ENCODE assay signal across 5 fruit fly cellular contexts in the genomic region with DNA sequence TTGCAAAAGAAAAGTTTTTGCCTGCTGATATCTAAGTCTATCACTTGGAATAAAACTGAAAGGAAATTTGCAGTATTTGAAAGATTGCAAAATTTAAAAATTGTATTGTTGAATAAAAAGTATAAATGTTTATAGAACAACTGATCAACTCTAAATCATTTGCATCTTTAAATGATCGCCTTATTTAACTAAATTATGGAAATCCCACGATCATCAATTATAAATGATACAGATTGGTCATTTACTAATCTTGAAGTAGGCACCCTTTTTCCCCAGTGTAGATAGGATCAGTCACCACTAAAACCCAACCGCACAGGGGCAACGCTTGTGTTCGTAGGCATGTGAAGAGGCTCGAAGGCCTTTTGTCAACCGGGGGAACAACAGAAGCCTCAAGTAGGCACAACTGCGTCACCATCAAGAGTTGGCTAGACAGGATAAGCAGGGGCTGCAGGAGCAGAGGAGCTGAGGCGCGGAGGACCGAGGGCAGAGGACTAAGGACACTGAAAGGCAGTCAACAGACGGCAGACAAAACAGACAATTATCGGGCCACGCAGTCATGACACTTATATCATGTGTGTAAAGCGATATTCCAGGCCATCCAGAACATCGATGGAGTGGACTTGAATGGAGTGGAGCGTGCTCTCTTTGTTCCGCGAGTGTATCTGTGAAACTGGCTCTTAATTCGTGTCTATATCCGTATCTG.
TF ChIP-seq lines count a peak whose summit lies in the region.

No protein-coding gene starts in this region.

- no peak for TF ChIP-seq CTCF in whole organism, embryonic (GFP tag; optimal IDR thresholded peaks at IDR 0.05; lab: Kevin White, UChicago)

TF ChIP-seq in whole organism, 6 proteins besides CTCF, POLR2A, EP300 and RAD21:
- no peak for TF ChIP-seq EcR (GFP tag; optimal IDR thresholded peaks at IDR 0.05; lab: Kevin White, UChicago)
- peak; percentile 26 for TF ChIP-seq pan (optimal IDR thresholded peaks at IDR 0.05; lab: Kevin White, UChicago)

TF ChIP-seq in whole organism, embryonic, 481 proteins besides CTCF, POLR2A, EP300 and RAD21 (continues in another document):
- no peak for TF ChIP-seq CG30020 (tag; optimal IDR thresholded peaks at IDR 0.05; lab: Kevin White, UChicago)
- peak; percentile 37 for TF ChIP-seq D19A (tag; optimal IDR thresholded peaks at IDR 0.05; lab: Kevin White, UChicago)
- peak; percentile 86 for TF ChIP-seq CG9727 (GFP tag; optimal IDR thresholded peaks at IDR 0.05; lab: Kevin White, UChicago)
- TF ChIP-seq CG4820 (GFP tag; optimal IDR thresholded peaks at IDR 0.05; lab: Kevin White, UChicago) = peak; percentile 19
- TF ChIP-seq Mes4 (GFP tag; optimal IDR thresholded peaks at IDR 0.05; lab: Kevin White, UChicago) = no peak
- peak; percentile 29; the same call in 1 of the 3 replicates for TF ChIP-seq CG6791 (GFP tag; IDR thresholded peaks at IDR 0.05; lab: Robert Waterston, UW; ENCODE audit: partially characterized antibody)
- no peak for TF ChIP-seq ro (GFP tag; IDR thresholded peaks at IDR 0.05; lab: Robert Waterston, UW)
- TF ChIP-seq cato (GFP tag; optimal IDR thresholded peaks at IDR 0.05; lab: Kevin White, UChicago; ENCODE audit: borderline replicate concordance) = peak; percentile 2
- TF ChIP-seq tin (GFP tag; optimal IDR thresholded peaks at IDR 0.05; lab: Kevin White, UChicago) = peak; percentile 25
- TF ChIP-seq odd (GFP tag; optimal IDR thresholded peaks at IDR 0.05; lab: Kevin White, UChicago) = no peak
- TF ChIP-seq CG17829 (tag; optimal IDR thresholded peaks at IDR 0.05; lab: Kevin White, UChicago) = peak; percentile 70
- TF ChIP-seq CG10209 (GFP tag; optimal IDR thresholded peaks at IDR 0.05; lab: Kevin White, UChicago) = peak; percentile 48
- peak; percentile 32; the same call in 1 of the 2 replicates for TF ChIP-seq nerfin-2 (GFP tag; IDR thresholded peaks at IDR 0.05; lab: Robert Waterston, UW; ENCODE audit: partially characterized antibody)
- TF ChIP-seq sens (GFP tag; lab: Kevin White, UChicago) = peak; percentile 86
- TF ChIP-seq Blimp-1 (GFP tag; optimal IDR thresholded peaks at IDR 0.05; lab: Kevin White, UChicago) = peak; percentile 26
- TF ChIP-seq grau (tag; optimal IDR thresholded peaks at IDR 0.05; lab: Kevin White, UChicago) = peak; percentile 45
- TF ChIP-seq twi (tag; optimal IDR thresholded peaks at IDR 0.05; lab: Kevin White, UChicago) = peak; percentile 10
- peak; percentile 8 for TF ChIP-seq CG1602 (GFP tag; optimal IDR thresholded peaks at IDR 0.05; lab: Kevin White, UChicago)
- TF ChIP-seq ara (GFP tag; IDR thresholded peaks at IDR 0.05; lab: Robert Waterston, UW) = peak; percentile 41; the same call in 1 of the 2 replicates

TF ChIP-seq in whole organism, prepupa, 60 proteins besides CTCF, POLR2A, EP300 and RAD21 (continues in another document):
- TF ChIP-seq Sox15 (GFP tag; optimal IDR thresholded peaks at IDR 0.05; lab: Kevin White, UChicago) (no peak), CG3032 (tag; optimal IDR thresholded peaks at IDR 0.05; lab: Kevin White, UChicago) (peak; percentile 61), Ets21C (GFP tag; optimal IDR thresholded peaks at IDR 0.05; lab: Kevin White, UChicago) (no peak), CG15336 (GFP tag; IDR thresholded peaks at IDR 0.05; lab: Robert Waterston, UW) (no peak), Hr39 (GFP tag; optimal IDR thresholded peaks at IDR 0.05; lab: Kevin White, UChicago) (no peak), CG31627 (GFP tag; optimal IDR thresholded peaks at IDR 0.05; lab: Kevin White, UChicago) (peak; percentile 12), CG8119 (GFP tag; IDR thresholded peaks at IDR 0.05; lab: Robert Waterston, UW) (no peak), eg (GFP tag; IDR thresholded peaks at IDR 0.05; lab: Robert Waterston, UW) (no peak), Ets96B (tag; optimal IDR thresholded peaks at IDR 0.05; lab: Kevin White, UChicago) (peak; percentile 45), CG11762 (GFP tag; optimal IDR thresholded peaks at IDR 0.05; lab: Kevin White, UChicago; ENCODE audit: insufficient read depth) (no peak), Eip75B (GFP tag; optimal IDR thresholded peaks at IDR 0.05; lab: Kevin White, UChicago) (no peak), CG6276 (GFP tag; optimal IDR thresholded peaks at IDR 0.05; lab: Kevin White, UChicago) (no peak), fd85E (GFP tag; optimal IDR thresholded peaks at IDR 0.05; lab: Kevin White, UChicago) (no peak), CG10669 (GFP tag; optimal IDR thresholded peaks at IDR 0.05; lab: Kevin White, UChicago) (peak; percentile 69), net (GFP tag; optimal IDR thresholded peaks at IDR 0.05; lab: Kevin White, UChicago) (no peak), CG7368 (GFP tag; optimal IDR thresholded peaks at IDR 0.05; lab: Kevin White, UChicago) (peak; percentile 11), Lpt (GFP tag; optimal IDR thresholded peaks at IDR 0.05; lab: Kevin White, UChicago) (no peak), spab (GFP tag; optimal IDR thresholded peaks at IDR 0.05; lab: Kevin White, UChicago) (peak; percentile 54), CG9139 (GFP tag; optimal IDR thresholded peaks at IDR 0.05; lab: Kevin White, UChicago) (no peak), CG6854 (GFP tag; optimal IDR thresholded peaks at IDR 0.05; lab: Kevin White, UChicago) (no peak), vri (GFP tag; optimal IDR thresholded peaks at IDR 0.05; lab: Kevin White, UChicago) (no peak)

TF ChIP-seq in whole organism, pupa, 21 proteins besides CTCF, POLR2A, EP300 and RAD21:
- TF ChIP-seq CG8301 (tag; optimal IDR thresholded peaks at IDR 0.05; lab: Kevin White, UChicago) (peak; percentile 4), EcR (GFP tag; optimal IDR thresholded peaks at IDR 0.05; lab: Kevin White, UChicago) (peak; percentile 52), fd96Ca (GFP tag; IDR thresholded peaks at IDR 0.05; lab: Robert Waterston, UW) (no peak), Snoo (tag; optimal IDR thresholded peaks at IDR 0.05; lab: Kevin White, UChicago) (no peak), CG8159 (tag; optimal IDR thresholded peaks at IDR 0.05; lab: Kevin White, UChicago) (peak; percentile 68), rn (GFP tag; IDR thresholded peaks at IDR 0.05; lab: Robert Waterston, UW) (no peak), CG17806 (tag; optimal IDR thresholded peaks at IDR 0.05; lab: Kevin White, UChicago) (peak; percentile 59), CG13204 (GFP tag; optimal IDR thresholded peaks at IDR 0.05; lab: Kevin White, UChicago) (no peak), Pif1A (GFP tag; optimal IDR thresholded peaks at IDR 0.05; lab: Kevin White, UChicago) (peak; percentile 38), Ets98B (GFP tag; IDR thresholded peaks at IDR 0.05; lab: Robert Waterston, UW) (no peak), gl (tag; optimal IDR thresholded peaks at IDR 0.05; lab: Kevin White, UChicago) (no peak), CG15710 (tag; optimal IDR thresholded peaks at IDR 0.05; lab: Kevin White, UChicago) (peak; percentile 68), CG4496 (GFP tag; IDR thresholded peaks at IDR 0.05; lab: Robert Waterston, UW) (0 out of 3 replicates have a peak, but pooled peaks have one; percentile 11), CG9948 (tag; optimal IDR thresholded peaks at IDR 0.05; lab: Kevin White, UChicago) (peak; percentile 51), CG34367 (tag; optimal IDR thresholded peaks at IDR 0.05; lab: Kevin White, UChicago) (peak; percentile 40), CG12605 (GFP tag; IDR thresholded peaks at IDR 0.05; lab: Robert Waterston, UW) (no peak), Pif1B (GFP tag; optimal IDR thresholded peaks at IDR 0.05; lab: Kevin White, UChicago) (peak; percentile 17), D1 (tag; optimal IDR thresholded peaks at IDR 0.05; lab: Kevin White, UChicago) (peak; percentile 40), CG14655 (GFP tag; optimal IDR thresholded peaks at IDR 0.05; lab: Kevin White, UChicago) (peak; percentile 49)

TF ChIP-seq in whole organism, wandering third instar larva, 38 proteins besides CTCF, POLR2A, EP300 and RAD21:
- TF ChIP-seq rgr (GFP tag; optimal IDR thresholded peaks at IDR 0.05; lab: Kevin White, UChicago) (peak; percentile 15), CG32264 (GFP tag; optimal IDR thresholded peaks at IDR 0.05; lab: Kevin White, UChicago) (no peak), sv (GFP tag; optimal IDR thresholded peaks at IDR 0.05; lab: Kevin White, UChicago) (peak; percentile 14), foxo (GFP tag; optimal IDR thresholded peaks at IDR 0.05; lab: Kevin White, UChicago) (peak in 1 of 2 experiments; percentile 8)
